Worm (Caenorhabditis elegans) whole organism, young adult: ENCODE data around the gene timm-17B.2.

Experiments
- B0019.2 ChIP-seq: fragments of 200-800 bp; sonication (Bioruptor generic); conservative IDR thresholded peaks from 2 replicates; pipeline ENCODE4 v1.3.6; 2022; ENCODE audit warnings: missing genetic modification reagents, missing genetic modification characterization, missing compliant biosample characterization
- Y79H2A.3 ChIP-seq: fragments of 200-800 bp; sonication (Bioruptor generic); conservative IDR thresholded peaks from 2 replicates; pipeline ENCODE4 v1.3.6; 2022; ENCODE audit warnings: missing genetic modification reagents, missing genetic modification characterization, missing compliant biosample characterization
- aptf-2 ChIP-seq: fragments of 200-800 bp; sonication (Bioruptor generic); conservative IDR thresholded peaks from 2 replicates; pipeline ENCODE4 v1.3.6; 2022; ENCODE audit warnings: missing genetic modification reagents, missing genetic modification characterization, missing compliant biosample characterization
- ekl-4 ChIP-seq: fragments of 200-800 bp; sonication (Bioruptor generic); IDR thresholded peaks from 2 replicates; pipeline ENCODE4 v1.3.6; 2022; ENCODE audit warnings: missing genetic modification reagents, missing genetic modification characterization, missing compliant biosample characterization
- fkh-3 ChIP-seq: sonication (generic microtip); optimal IDR thresholded peaks from 2 replicates; lab custom pipeline; 2016; ENCODE audit warnings: mild to moderate bottlenecking, missing genetic modification characterization, missing compliant biosample characterization
- him-1 ChIP-seq: sonication (generic microtip); optimal IDR thresholded peaks from 2 replicates; lab custom pipeline; 2016; ENCODE audit warnings: missing genotype, missing genetic modification reagents, missing genetic modification characterization, missing compliant biosample characterization
- lin-35 ChIP-seq, 3 experiments: fragments of 150-350 bp in 2 of 3; sonication (generic microtip) in 1 of 3; optimal IDR thresholded peaks; 2 replicates each; lab custom pipeline; 2014 to 2018; ENCODE audit warnings: missing biosample characterization in 3 of 3, missing genetic modification characterization in 3 of 3, missing genetic modification reagents in 3 of 3
- zfh-2 ChIP-seq: fragments of 200-800 bp; sonication (Bioruptor generic); conservative IDR thresholded peaks from 2 replicates; pipeline ENCODE4 v1.3.6; 2022; ENCODE audit warnings: missing genetic modification reagents, missing genetic modification characterization, missing compliant biosample characterization
- zim-3 ChIP-seq: sonication (generic microtip); optimal IDR thresholded peaks from 2 replicates; lab custom pipeline; 2017; ENCODE audit warnings: mild to moderate bottlenecking, missing genetic modification characterization, moderate library complexity, missing compliant biosample characterization
- ztf-28 ChIP-seq: fragments of 200-800 bp; sonication (Bioruptor generic); IDR thresholded peaks from 2 replicates; pipeline ENCODE4 v1.3.6; 2022; ENCODE audit warnings: missing genetic modification reagents, missing genetic modification characterization, missing compliant biosample characterization

DNA sequence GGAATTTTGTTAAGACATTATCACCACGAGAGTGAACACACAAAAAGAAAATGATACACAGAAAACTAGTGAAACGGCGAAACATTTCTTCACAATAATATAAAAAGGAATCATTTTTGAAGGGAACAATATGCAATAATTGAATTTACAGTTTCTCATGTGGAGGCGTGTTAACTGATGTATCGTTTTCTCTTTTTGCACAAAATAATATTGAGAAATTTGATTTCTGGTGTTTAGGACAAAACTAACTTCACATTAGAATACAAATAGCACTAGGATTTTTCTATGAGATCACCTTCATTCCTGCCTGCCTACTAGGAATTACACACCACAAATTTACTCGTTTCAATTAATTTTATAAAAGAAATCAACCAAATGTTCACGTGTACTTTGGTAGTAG lies 38.0 kb upstream of the timm-17B.2 start, which contains the start of gene D2096.13:
- TF ChIP-seq B0019.2 (GFP tag; lab: Robert Waterston, UW), result no peak
- TF ChIP-seq him-1, result no peak
- no peak for TF ChIP-seq ekl-4
- TF ChIP-seq aptf-2 (GFP tag; lab: Robert Waterston, UW), result no peak
- TF ChIP-seq Y79H2A.3 (GFP tag; lab: Robert Waterston, UW), result no peak
- TF ChIP-seq zim-3 (tag; lab: Kevin White, UChicago), result no peak
- TF ChIP-seq ztf-28 (GFP tag; lab: Robert Waterston, UW), result no peak
- TF ChIP-seq fkh-3 (tag; lab: Kevin White, UChicago), result no peak
- TF ChIP-seq zfh-2 (GFP tag; lab: Robert Waterston, UW), result no peak
- no peak for TF ChIP-seq lin-35 (GFP tag; optimal IDR thresholded peaks at IDR 0.05; lab: Kevin White, UChicago)
